Worm (Caenorhabditis elegans) whole organism, L4 larva: ENCODE measurements around the gene F16G10.11.

ENCODE experiments used
- D1046.2 ChIP-seq: fragments of 200-800 bp; sonication (Bioruptor generic); IDR thresholded peaks from 2 replicates; pipeline ENCODE4 v1.3.6; 2022; ENCODE audit warnings: missing genetic modification characterization, missing compliant biosample characterization
- F10B5.3 ChIP-seq: sonication (generic microtip); optimal IDR thresholded peaks from 2 replicates; lab custom pipeline; 2016; ENCODE audit warnings: mild to moderate bottlenecking, missing genetic modification characterization, missing compliant biosample characterization
- F26F4.8 ChIP-seq: fragments of 200-800 bp; sonication (Bioruptor generic); conservative IDR thresholded peaks from 2 replicates; pipeline ENCODE4 v1.3.6; 2022; ENCODE audit warnings: missing genetic modification characterization, missing compliant biosample characterization
- Y48G9A.11 ChIP-seq: fragments of 200-800 bp; sonication (Bioruptor generic); IDR thresholded peaks from 2 replicates; pipeline ENCODE4 v1.3.6; 2022; ENCODE audit warnings: missing genetic modification reagents, missing genetic modification characterization, missing compliant biosample characterization
- Y5F2A.4 ChIP-seq: fragments of 200-800 bp; sonication (Bioruptor generic); optimal IDR thresholded peaks from 2 replicates; lab custom pipeline; 2018; ENCODE audit warnings: mild to moderate bottlenecking, missing genetic modification characterization, missing compliant biosample characterization
- ZK337.2 ChIP-seq: fragments of 200-800 bp; sonication (Bioruptor generic); IDR thresholded peaks from 2 replicates; pipeline ENCODE4 v1.3.6; 2022; ENCODE audit warnings: missing genetic modification reagents, missing genetic modification characterization, missing compliant biosample characterization
- ZK546.5 ChIP-seq, 2 experiments: sonication (generic microtip); optimal IDR thresholded peaks; 2 replicates each; lab custom pipeline; 2017; ENCODE audit warnings: missing biosample characterization in 2 of 2, missing genetic modification characterization in 2 of 2
- aha-1 ChIP-seq: fragments of 150-350 bp; peaks from one replicate; lab custom pipeline; 2014; ENCODE audit warnings: missing biosample characterization, missing genetic modification characterization
- aly-2 ChIP-seq: sonication (generic microtip); optimal IDR thresholded peaks from 2 replicates; lab custom pipeline; 2018; ENCODE audit warnings: missing biosample characterization, missing genetic modification characterization
- ceh-20 ChIP-seq: fragments of 200-800 bp; sonication (Bioruptor generic); IDR thresholded peaks from 2 replicates; pipeline ENCODE4 v1.3.6; 2022; ENCODE audit warnings: missing genetic modification reagents, missing genetic modification characterization, missing compliant biosample characterization
- ceh-32 ChIP-seq: sonication (generic microtip); optimal IDR thresholded peaks from 2 replicates; lab custom pipeline; 2016; ENCODE audit warnings: mild to moderate bottlenecking, missing genetic modification characterization, missing compliant biosample characterization; ENCODE audit not compliant: poor library complexity
- daf-8 ChIP-seq: fragments of 200-800 bp; sonication (Bioruptor generic); IDR thresholded peaks from 2 replicates; pipeline ENCODE4 v1.3.6; 2022; ENCODE audit warnings: missing genetic modification characterization, missing compliant biosample characterization
- dmd-6 ChIP-seq: fragments of 200-800 bp; sonication (Bioruptor generic); IDR thresholded peaks from 2 replicates; pipeline ENCODE4 v1.3.6; 2022; ENCODE audit warnings: missing genetic modification reagents, missing genetic modification characterization, missing compliant biosample characterization
- dmd-8 ChIP-seq: fragments of 200-800 bp; sonication (Bioruptor generic); IDR thresholded peaks from 2 replicates; pipeline ENCODE4 v1.3.6; 2022; ENCODE audit warnings: missing genetic modification characterization, missing compliant biosample characterization
- dmd-9 ChIP-seq: fragments of 200-800 bp; sonication (Bioruptor generic); IDR thresholded peaks from 2 replicates; pipeline ENCODE4 v1.3.6; 2022; ENCODE audit warnings: missing genetic modification reagents, missing genetic modification characterization, missing compliant biosample characterization
- dpl-1 ChIP-seq: fragments of 150-350 bp; optimal IDR thresholded peaks from 2 replicates; lab custom pipeline; 2014; ENCODE audit warnings: missing biosample characterization, missing genetic modification reagents, missing genetic modification characterization
- dve-1 ChIP-seq: sonication (generic microtip); optimal IDR thresholded peaks from 2 replicates; lab custom pipeline; 2017; ENCODE audit warnings: antibody characterized with exemption, mild to moderate bottlenecking, missing genetic modification characterization, missing compliant biosample characterization; ENCODE audit not compliant: insufficient read depth
- gei-8 ChIP-seq: fragments of 200-800 bp; sonication (Bioruptor generic); optimal IDR thresholded peaks from 2 replicates; lab custom pipeline; 2018; ENCODE audit warnings: mild to moderate bottlenecking, missing genetic modification characterization, missing compliant biosample characterization
- hlh-30 ChIP-seq: sonication (generic microtip); optimal IDR thresholded peaks from 2 replicates; lab custom pipeline; 2017; ENCODE audit warnings: antibody characterized with exemption, mild to moderate bottlenecking, missing genetic modification characterization, missing compliant biosample characterization; ENCODE audit not compliant: insufficient read depth
- lin-15B ChIP-seq: fragments of 150-350 bp; sonication (generic microtip); optimal IDR thresholded peaks from 3 replicates; lab custom pipeline; 2014; ENCODE audit warnings: missing biosample characterization, missing genetic modification characterization
- lin-39 ChIP-seq: fragments of 150-350 bp; optimal IDR thresholded peaks from 2 replicates; lab custom pipeline; 2014; ENCODE audit warnings: missing biosample characterization, missing genetic modification reagents, missing genetic modification characterization
- madf-9 ChIP-seq: fragments of 200-800 bp; sonication (Bioruptor generic); conservative IDR thresholded peaks from 2 replicates; pipeline ENCODE4 v1.3.6; 2022; ENCODE audit warnings: missing genetic modification reagents, missing genetic modification characterization, missing compliant biosample characterization
- mdt-29 ChIP-seq: fragments of 200-800 bp; sonication (Bioruptor generic); IDR thresholded peaks from 2 replicates; pipeline ENCODE4 v1.3.6; 2022; ENCODE audit warnings: missing genetic modification reagents, missing genetic modification characterization, missing compliant biosample characterization
- mep-1 ChIP-seq: fragments of 150-350 bp; sonication (generic microtip); optimal IDR thresholded peaks from 3 replicates; lab custom pipeline; 2014; ENCODE audit warnings: missing biosample characterization, missing genetic modification characterization
- nhr-102 ChIP-seq: sonication (generic microtip); optimal IDR thresholded peaks from 2 replicates; lab custom pipeline; 2016; ENCODE audit warnings: mild to moderate bottlenecking, missing genetic modification characterization, moderate library complexity, missing compliant biosample characterization
- nhr-11 ChIP-seq: fragments of 150-350 bp; optimal IDR thresholded peaks from 2 replicates; lab custom pipeline; 2014; ENCODE audit warnings: missing biosample characterization, missing genetic modification characterization
- nhr-48 ChIP-seq: sonication (generic microtip); optimal IDR thresholded peaks from 2 replicates; lab custom pipeline; 2016; ENCODE audit warnings: mild to moderate bottlenecking, missing genetic modification characterization, missing compliant biosample characterization
- pha-4 ChIP-seq, 2 experiments: fragments of 150-350 bp in 1 of 2; fragments of 200-800 bp in 1 of 2; sonication (Bioruptor generic) in 1 of 2; IDR thresholded peaks in 1 of 2; optimal IDR thresholded peaks in 1 of 2; 2 replicates each; pipeline versions ENCODE4 v1.3.6 to Lab custom; 2014 to 2022; ENCODE audit warnings: missing genetic modification characterization in 2 of 2, missing genetic modification reagents in 2 of 2, missing biosample characterization in 1 of 2, missing compliant biosample characterization in 1 of 2
- pqm-1 ChIP-seq: sonication (generic microtip); optimal IDR thresholded peaks from 2 replicates; lab custom pipeline; 2017; ENCODE audit warnings: missing biosample characterization, missing genetic modification characterization
- set-16 ChIP-seq: fragments of 200-800 bp; sonication (Bioruptor generic); IDR thresholded peaks from 2 replicates; pipeline ENCODE4 v1.3.6; 2022; ENCODE audit warnings: missing genetic modification reagents, missing genetic modification characterization, missing compliant biosample characterization
- snpc-4 ChIP-seq: fragments of 150-350 bp; optimal IDR thresholded peaks from 2 replicates; lab custom pipeline; 2014; ENCODE audit warnings: missing biosample characterization, missing genetic modification characterization
- tag-97 ChIP-seq: fragments of 200-800 bp; sonication (Bioruptor generic); IDR thresholded peaks from 2 replicates; pipeline ENCODE4 v1.3.6; 2022; ENCODE audit warnings: missing genetic modification characterization, missing compliant biosample characterization
- tra-1 ChIP-seq: fragments of 200-800 bp; sonication (Bioruptor generic); IDR thresholded peaks from 2 replicates; pipeline ENCODE4 v1.3.6; 2022; ENCODE audit warnings: missing genetic modification reagents, missing genetic modification characterization, missing compliant biosample characterization
- unc-130 ChIP-seq: sonication (generic microtip); optimal IDR thresholded peaks from 2 replicates; lab custom pipeline; 2016; ENCODE audit warnings: missing genetic modification reagents, missing genetic modification characterization, missing compliant biosample characterization
- unc-39 ChIP-seq: sonication (generic microtip); optimal IDR thresholded peaks from 2 replicates; lab custom pipeline; 2017; ENCODE audit warnings: missing biosample characterization, missing genetic modification characterization
- zag-1 ChIP-seq: fragments of 150-350 bp; optimal IDR thresholded peaks from 2 replicates; lab custom pipeline; 2014; ENCODE audit warnings: missing biosample characterization, missing genetic modification characterization
- zfp-3 ChIP-seq: fragments of 200-800 bp; sonication (Bioruptor generic); conservative IDR thresholded peaks from 2 replicates; pipeline ENCODE4 v1.3.6; 2022; ENCODE audit warnings: missing genetic modification reagents, missing genetic modification characterization, missing compliant biosample characterization
- zip-11 ChIP-seq: fragments of 200-800 bp; sonication (Bioruptor generic); IDR thresholded peaks from 2 replicates; pipeline ENCODE4 v1.3.6; 2022; ENCODE audit warnings: missing genetic modification characterization, missing compliant biosample characterization
- ztf-7 ChIP-seq: fragments of 150-350 bp; optimal IDR thresholded peaks from 2 replicates; lab custom pipeline; 2014; ENCODE audit warnings: missing biosample characterization, missing genetic modification characterization

Gene F16G10.11

ce11 chrII:2390884-2391283, 2.8 kb downstream of the F16G10.11 start, which contains the start of gene F16G10.10:
TSS of gene F16G10.10 (minus strand) at chrII:2390984.
- TF ChIP-seq daf-8: no peak
- no peak for TF ChIP-seq snpc-4 (tag; lab: Kevin White, UChicago)
- TF ChIP-seq zfp-3 (GFP tag; lab: Robert Waterston, UW): no peak
- TF ChIP-seq mep-1 (tag; lab: Kevin White, UChicago): no peak
- no peak for TF ChIP-seq ceh-32
- TF ChIP-seq nhr-48 (tag; lab: Kevin White, UChicago): no peak
- TF ChIP-seq tra-1 (GFP tag; lab: Robert Waterston, UW): no peak
- no peak for TF ChIP-seq ZK546.5 (tag; optimal IDR thresholded peaks at IDR 0.05; lab: Kevin White, UChicago)
- no peak for TF ChIP-seq tag-97 (GFP tag; lab: Robert Waterston, UW)
- TF ChIP-seq hlh-30: no peak
- TF ChIP-seq pha-4 (GFP tag; IDR thresholded peaks at IDR 0.05; lab: Robert Waterston, UW): no peak
- no peak for TF ChIP-seq pha-4 (tag; optimal IDR thresholded peaks at IDR 0.05; lab: Kevin White, UChicago)
- no peak for TF ChIP-seq nhr-102 (tag; lab: Kevin White, UChicago)

DNA sequence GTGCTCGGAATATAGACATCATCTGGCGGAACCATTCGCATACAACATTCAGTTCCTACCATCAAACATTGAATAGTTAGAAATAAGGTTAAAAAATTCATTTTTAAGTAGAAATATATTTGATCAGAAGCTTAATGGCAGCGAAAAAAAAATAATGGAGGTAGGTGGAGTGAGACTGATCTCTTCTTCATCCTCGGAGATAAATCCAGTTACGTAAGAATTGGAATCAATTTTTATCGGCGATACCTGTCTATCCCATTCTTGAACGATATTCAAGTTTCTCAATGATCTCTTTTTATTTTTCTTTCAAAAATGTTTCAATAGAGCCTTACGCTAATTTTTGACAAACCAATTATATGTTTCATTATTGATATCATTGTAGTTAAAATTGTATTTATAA, 8.2 kb downstream of the F16G10.11 start, which contains the start of gene F16G10.9:
Gene F16G10.9 (minus strand): TSS at position 101 of the 400 bp plus-strand sequence.
- TF ChIP-seq nhr-48 (tag; lab: Kevin White, UChicago): no peak
- no peak for TF ChIP-seq nhr-11
- no peak for TF ChIP-seq lin-39
- no peak for TF ChIP-seq F10B5.3 (tag; lab: Kevin White, UChicago)
- TF ChIP-seq ceh-20: no peak
- no peak for TF ChIP-seq aha-1 (tag; lab: Kevin White, UChicago)
- no peak for TF ChIP-seq dpl-1 (GFP tag; lab: Kevin White, UChicago)
- TF ChIP-seq zfp-3 (GFP tag; lab: Robert Waterston, UW): no peak
- no peak for TF ChIP-seq madf-9 (GFP tag; lab: Robert Waterston, UW)
- TF ChIP-seq pha-4 (GFP tag; IDR thresholded peaks at IDR 0.05; lab: Robert Waterston, UW): no peak
- TF ChIP-seq pha-4 (tag; optimal IDR thresholded peaks at IDR 0.05; lab: Kevin White, UChicago): no peak

ce11 chrII:2383334-2383733, 10.4 kb downstream of the F16G10.11 start, which contains the start of gene F16G10.8:
TSS of gene F16G10.8 (minus strand) at chrII:2383434.
- TF ChIP-seq Y5F2A.4 (GFP tag; lab: Kevin White, UChicago) (no peak), unc-39 (tag; lab: Kevin White, UChicago) (no peak), pha-4 (GFP tag; IDR thresholded peaks at IDR 0.05; lab: Robert Waterston, UW) (no peak), pha-4 (tag; optimal IDR thresholded peaks at IDR 0.05; lab: Kevin White, UChicago) (no peak), gei-8 (GFP tag; lab: Kevin White, UChicago) (no peak), zag-1 (no peak), aly-2 (tag; lab: Kevin White, UChicago) (no peak), ZK337.2 (GFP tag; lab: Robert Waterston, UW) (no peak), hlh-30 (no peak), dve-1 (tag; lab: Kevin White, UChicago) (no peak), ztf-7 (tag; lab: Kevin White, UChicago) (no peak), dmd-6 (GFP tag; lab: Robert Waterston, UW) (no peak)

DNA sequence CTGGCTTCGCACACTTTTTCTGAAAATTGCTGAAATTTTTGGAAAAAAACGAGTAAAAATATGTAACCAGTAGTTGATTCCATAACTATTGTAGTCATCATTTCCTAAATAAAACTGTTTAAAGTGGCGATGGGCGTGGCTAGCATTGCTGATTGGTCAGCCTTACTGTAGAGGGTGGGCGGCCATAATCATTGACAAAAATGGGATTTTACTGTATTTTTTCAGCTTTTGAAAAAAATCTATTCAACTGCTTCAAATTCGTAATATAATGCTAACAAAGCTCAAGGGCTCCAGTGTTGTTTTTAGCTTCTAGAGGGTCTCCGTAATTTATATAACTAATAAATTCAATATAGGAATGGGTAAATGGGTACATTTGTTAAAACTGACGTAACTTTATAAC, 13.5 kb downstream of the F16G10.11 start, which contains the start of gene F16G10.7:
Gene F16G10.7 (minus strand): TSS at position 101 of the 400 bp plus-strand sequence.
- TF ChIP-seq dmd-9: no peak
- TF ChIP-seq D1046.2 (GFP tag; lab: Robert Waterston, UW): no peak
- no peak for TF ChIP-seq ZK546.5 (tag; optimal IDR thresholded peaks at IDR 0.05; lab: Kevin White, UChicago)
- no peak for TF ChIP-seq pha-4 (GFP tag; IDR thresholded peaks at IDR 0.05; lab: Robert Waterston, UW)
- no peak for TF ChIP-seq pha-4 (tag; optimal IDR thresholded peaks at IDR 0.05; lab: Kevin White, UChicago)
- no peak for TF ChIP-seq set-16 (GFP tag; lab: Robert Waterston, UW)
- TF ChIP-seq madf-9 (GFP tag; lab: Robert Waterston, UW): no peak
- TF ChIP-seq dpl-1 (GFP tag; lab: Kevin White, UChicago): no peak
- no peak for TF ChIP-seq F26F4.8
- no peak for TF ChIP-seq mep-1 (tag; lab: Kevin White, UChicago)
- no peak for TF ChIP-seq tag-97 (GFP tag; lab: Robert Waterston, UW)
- TF ChIP-seq ZK337.2 (GFP tag; lab: Robert Waterston, UW): no peak
- TF ChIP-seq Y48G9A.11 (GFP tag; lab: Robert Waterston, UW): no peak
- TF ChIP-seq unc-130: no peak
- no peak for TF ChIP-seq dmd-8 (GFP tag; lab: Robert Waterston, UW)
- no peak for TF ChIP-seq pqm-1 (tag; lab: Kevin White, UChicago)
- TF ChIP-seq nhr-102 (tag; lab: Kevin White, UChicago): no peak
- TF ChIP-seq mdt-29 (GFP tag; lab: Robert Waterston, UW): no peak
- no peak for TF ChIP-seq zip-11 (GFP tag; lab: Robert Waterston, UW)
- TF ChIP-seq lin-15B (tag; lab: Kevin White, UChicago): no peak
- TF ChIP-seq, all 104 proteins: peak for 0
